Worm (Caenorhabditis elegans): ENCODE measurements around the gene dnc-4.

Gene dnc-4

ce11 chrIV:8068280-8068679, 48.7 kb upstream of the dnc-4 start:
- TF ChIP-seq sem-4 (tag; optimal IDR thresholded peaks at IDR 0.05) = no peak
- no peak for TF ChIP-seq unc-62 (GFP tag; optimal IDR thresholded peaks at IDR 0.05)
- no peak for TF ChIP-seq ceh-16 (tag; optimal IDR thresholded peaks at IDR 0.05)
- TF ChIP-seq sma-3 (GFP tag; optimal IDR thresholded peaks at IDR 0.05) = no peak
- no peak for TF ChIP-seq Y55F3AM.14 (GFP tag; optimal IDR thresholded peaks at IDR 0.05)
- peak; percentile 45 for TF ChIP-seq nhr-129 (tag; optimal IDR thresholded peaks at IDR 0.05)
- TF ChIP-seq F13H6.1 (tag; optimal IDR thresholded peaks at IDR 0.05) = peak; percentile 30
- TF ChIP-seq sma-9 (GFP tag; optimal IDR thresholded peaks at IDR 0.05) = peak; percentile 5
- TF ChIP-seq sma-9 (tag; optimal IDR thresholded peaks at IDR 0.05) = no peak

DNA sequence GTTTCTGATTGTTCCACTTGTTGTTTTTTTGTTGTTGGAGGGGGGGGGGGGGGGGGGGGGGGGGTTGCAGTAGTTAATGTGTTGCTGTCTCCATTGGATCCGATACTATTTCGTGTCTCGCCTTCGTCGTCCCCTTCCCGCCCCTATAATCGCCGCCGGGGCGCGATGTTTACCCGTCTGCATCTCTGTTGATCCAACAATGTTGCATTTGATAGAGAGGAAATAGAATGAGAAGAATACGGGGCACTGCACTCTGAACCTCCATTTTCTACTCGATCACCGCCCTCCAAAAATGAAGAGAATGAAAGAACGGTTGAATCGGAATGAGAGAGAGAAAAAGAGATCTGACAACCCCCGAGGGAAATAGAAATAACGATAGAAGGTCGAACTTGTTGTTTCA, 48.1 kb upstream of the dnc-4 start:
- TF ChIP-seq lsy-2 (tag; optimal IDR thresholded peaks at IDR 0.05) = no peak
- no peak for TF ChIP-seq lin-39 (tag; optimal IDR thresholded peaks at IDR 0.05)
- no peak for TF ChIP-seq R02D3.7 (tag; optimal IDR thresholded peaks at IDR 0.05)
- TF ChIP-seq sma-9 (GFP tag; optimal IDR thresholded peaks at IDR 0.05) = peak; percentile 65
- TF ChIP-seq sma-9 (tag; optimal IDR thresholded peaks at IDR 0.05) = no peak
- TF ChIP-seq lin-11 (tag; optimal IDR thresholded peaks at IDR 0.05) = no peak
- TF ChIP-seq ceh-16 (tag; optimal IDR thresholded peaks at IDR 0.05) = no peak
- no peak for TF ChIP-seq aly-2 (tag; optimal IDR thresholded peaks at IDR 0.05)
- TF ChIP-seq crh-2 (tag; optimal IDR thresholded peaks at IDR 0.05) = no peak
- no peak for TF ChIP-seq lin-13 (GFP tag; optimal IDR thresholded peaks at IDR 0.05)
- no peak for TF ChIP-seq nhr-11 (tag; optimal IDR thresholded peaks at IDR 0.05)
- no peak for TF ChIP-seq nhr-77 (tag; optimal IDR thresholded peaks at IDR 0.05)
- no peak for TF ChIP-seq nhr-12 (tag; optimal IDR thresholded peaks at IDR 0.05)
- no peak for TF ChIP-seq elt-3 (tag; optimal IDR thresholded peaks at IDR 0.05)
- TF ChIP-seq nhr-6 (tag; optimal IDR thresholded peaks at IDR 0.05) = peak; percentile 21
- no peak for TF ChIP-seq peb-1 (tag; optimal IDR thresholded peaks at IDR 0.05)
- no peak for TF ChIP-seq nhr-10 (tag; optimal IDR thresholded peaks at IDR 0.05)
- TF ChIP-seq snpc-4 (tag; optimal IDR thresholded peaks at IDR 0.05) = no peak
- TF ChIP-seq F13H6.1 (tag; optimal IDR thresholded peaks at IDR 0.05) = peak; percentile 16
- TF ChIP-seq nhr-237 (tag; optimal IDR thresholded peaks at IDR 0.05) = no peak
- TF ChIP-seq nhr-25 (tag; optimal IDR thresholded peaks at IDR 0.05) = peak; percentile 17
- TF ChIP-seq mbf-1 (tag; optimal IDR thresholded peaks at IDR 0.05) = no peak
- TF ChIP-seq alr-1 (tag; optimal IDR thresholded peaks at IDR 0.05) = no peak
- no peak for TF ChIP-seq gmeb-1 (tag; optimal IDR thresholded peaks at IDR 0.05)
- no peak for TF ChIP-seq zag-1 (tag; optimal IDR thresholded peaks at IDR 0.05)
- TF ChIP-seq skn-1 (tag; optimal IDR thresholded peaks at IDR 0.05) = no peak
- TF ChIP-seq nhr-129 (tag; optimal IDR thresholded peaks at IDR 0.05) = peak; percentile 22
- TF ChIP-seq egl-27 (tag; optimal IDR thresholded peaks at IDR 0.05) = no peak
- TF ChIP-seq sma-3 (GFP tag; optimal IDR thresholded peaks at IDR 0.05) = peak; percentile 31
- TF ChIP-seq unc-62 (GFP tag; optimal IDR thresholded peaks at IDR 0.05) = no peak
- no peak for TF ChIP-seq ztf-1 (GFP tag; conservative IDR thresholded peaks at IDR 0.05)
- TF ChIP-seq nhr-21 (tag; optimal IDR thresholded peaks at IDR 0.05) = peak; percentile 21
- TF ChIP-seq mdl-1 (tag; optimal IDR thresholded peaks at IDR 0.05) = no peak
- TF ChIP-seq ztf-11 (tag; optimal IDR thresholded peaks at IDR 0.05) = no peak
- TF ChIP-seq fos-1 (tag; optimal IDR thresholded peaks at IDR 0.05) = peak; percentile 44
- TF ChIP-seq ztf-4 (tag; optimal IDR thresholded peaks at IDR 0.05) = no peak
- no peak for TF ChIP-seq C34F6.9 (tag; optimal IDR thresholded peaks at IDR 0.05)
- TF ChIP-seq Y55F3AM.14 (GFP tag; optimal IDR thresholded peaks at IDR 0.05) = no peak
- no peak for TF ChIP-seq unc-55 (GFP tag; optimal IDR thresholded peaks at IDR 0.05)
- no peak for TF ChIP-seq elt-1 (tag; optimal IDR thresholded peaks at IDR 0.05)
- TF ChIP-seq ceh-82 (tag; optimal IDR thresholded peaks at IDR 0.05) = no peak
- no peak for TF ChIP-seq ama-1 (optimal IDR thresholded peaks at IDR 0.05)
- no peak for TF ChIP-seq ZK546.5 (tag; optimal IDR thresholded peaks at IDR 0.05)
- peak; percentile 5 for TF ChIP-seq sem-4 (tag; optimal IDR thresholded peaks at IDR 0.05)
- no peak for TF ChIP-seq nhr-23 (tag; optimal IDR thresholded peaks at IDR 0.05)
- no peak for TF ChIP-seq dmd-4 (tag; optimal IDR thresholded peaks at IDR 0.05)
- TF ChIP-seq blmp-1 (tag; optimal IDR thresholded peaks at IDR 0.05; ENCODE audit: insufficient read depth) = no peak
- TF ChIP-seq mab-5 (tag; optimal IDR thresholded peaks at IDR 0.05) = no peak
- TF ChIP-seq unc-39 (tag; optimal IDR thresholded peaks at IDR 0.05) = no peak
